Fruit fly (Drosophila melanogaster) whole organism: ENCODE measurements around the gene CG42704.

Experiments used
- CG8478 ChIP-seq: fragments of >200 bp; optimal IDR thresholded peaks from 2 replicates; lab custom pipeline; 2018; ENCODE audit warnings: inconsistent platforms
- Dll ChIP-seq: fragments of >200 bp; optimal IDR thresholded peaks from 2 replicates; lab custom pipeline; 2017
- EcR ChIP-seq, 2 experiments: fragments of >200 bp; optimal IDR thresholded peaks; 2 replicates each; lab custom pipeline; 2017; ENCODE audit warnings: missing biosample characterization in 2 of 2, missing genetic modification characterization in 2 of 2, missing genetic modification reagents in 2 of 2
- pan ChIP-seq: fragments of >200 bp; optimal IDR thresholded peaks from 2 replicates; lab custom pipeline; 2017
- psq ChIP-seq: fragments of >200 bp; optimal IDR thresholded peaks from 2 replicates; lab custom pipeline; 2017
- usp ChIP-seq: fragments of >200 bp; optimal IDR thresholded peaks from 2 replicates; lab custom pipeline; 2017; ENCODE audit warnings: missing biosample characterization, missing genetic modification characterization, mixed read lengths

CG42704 gene

DNA sequence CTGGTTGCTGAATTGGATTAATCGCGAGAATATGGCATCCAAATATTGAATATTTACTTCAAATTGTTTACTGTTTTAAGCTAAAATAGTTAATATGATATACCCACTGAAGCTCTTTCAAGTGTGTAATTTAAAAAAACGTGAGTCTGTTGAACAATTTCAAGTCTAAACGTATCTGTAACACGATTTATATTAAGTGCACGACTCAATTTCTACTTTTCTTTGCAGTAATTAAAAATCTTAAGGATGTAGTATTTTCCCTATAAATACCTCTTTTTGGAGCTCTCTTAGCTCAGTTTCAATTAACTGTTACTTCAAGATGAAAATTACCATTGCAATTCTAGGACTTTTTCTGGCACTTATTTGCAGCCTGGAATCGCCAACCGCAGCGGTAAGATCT lies at the start of gene CG42704:
Gene CG42704, plus strand, starts transcription at position 301 of the 400 bp plus-strand sequence.
- TF ChIP-seq CG8478 (no peak), Dll (lab: Kevin White, UChicago) (no peak), usp (no peak), EcR (GFP tag; optimal IDR thresholded peaks at IDR 0.05; lab: Kevin White, UChicago) (no peak), psq (lab: Kevin White, UChicago) (no peak), pan (lab: Kevin White, UChicago) (no peak)

dm6 chrX:7368361-7368760 lies 44.1 kb upstream of the CG42704 start:
- TF ChIP-seq CG8478 (no peak), psq (lab: Kevin White, UChicago) (no peak), pan (lab: Kevin White, UChicago) (no peak), usp (no peak), Dll (lab: Kevin White, UChicago) (no peak), EcR (GFP tag; optimal IDR thresholded peaks at IDR 0.05; lab: Kevin White, UChicago) (no peak)

DNA sequence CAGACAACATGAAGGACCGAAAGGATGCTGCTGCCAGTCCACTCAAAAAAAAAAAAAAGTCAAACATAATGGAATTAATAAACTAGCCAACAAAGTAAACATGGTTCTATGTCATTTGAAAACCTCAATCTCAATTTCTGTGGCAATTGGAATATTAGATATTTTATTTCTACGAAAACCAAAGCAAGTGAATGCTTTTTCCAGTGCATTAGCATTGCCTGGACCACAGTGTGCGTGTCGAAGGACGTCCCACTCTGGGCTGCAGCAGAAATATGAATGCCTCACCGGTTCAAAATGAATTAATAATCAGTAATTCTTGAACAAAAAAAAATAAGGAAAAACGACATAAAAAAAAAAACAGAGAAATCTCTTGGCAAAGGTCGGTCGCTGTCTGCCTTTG lies 40.0 kb upstream of the CG42704 start:
- TF ChIP-seq Dll (lab: Kevin White, UChicago) (no peak), usp (no peak), pan (lab: Kevin White, UChicago) (no peak), CG8478 (no peak), psq (lab: Kevin White, UChicago) (no peak), EcR (GFP tag; optimal IDR thresholded peaks at IDR 0.05; lab: Kevin White, UChicago) (no peak)

DNA sequence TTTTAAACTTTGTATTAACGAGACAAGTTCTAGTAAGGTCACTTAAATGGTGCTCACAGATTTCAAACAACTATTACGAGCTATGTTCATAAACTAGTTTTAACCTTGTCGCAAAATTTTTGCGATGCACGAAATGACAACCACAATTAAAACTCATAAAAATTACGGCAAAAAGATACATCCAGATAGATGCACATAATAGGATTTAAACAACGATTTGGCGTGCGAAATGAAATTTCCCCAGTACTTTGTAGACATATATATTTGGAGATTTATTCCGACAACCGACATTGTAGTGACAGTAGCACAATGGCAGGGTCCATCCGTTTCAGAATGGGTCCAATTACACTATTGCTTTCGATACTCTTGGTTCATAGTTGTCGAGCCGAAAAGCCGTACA lies 34.6 kb upstream of the CG42704 start, which contains the start of gene CheA7a:
Gene CheA7a, plus strand, starts transcription at position 301 of the 400 bp plus-strand sequence.
- TF ChIP-seq CG8478: no peak
- no peak for TF ChIP-seq EcR (GFP tag; optimal IDR thresholded peaks at IDR 0.05; lab: Kevin White, UChicago)
- no peak for TF ChIP-seq psq (lab: Kevin White, UChicago)
- no peak for TF ChIP-seq usp
- no peak for TF ChIP-seq Dll (lab: Kevin White, UChicago)
- TF ChIP-seq pan (lab: Kevin White, UChicago): no peak

- no peak for TF ChIP-seq CG8478
- TF ChIP-seq Dll (lab: Kevin White, UChicago): no peak
- no peak for TF ChIP-seq pan (lab: Kevin White, UChicago)
- no peak for TF ChIP-seq usp
- TF ChIP-seq EcR (GFP tag; optimal IDR thresholded peaks at IDR 0.05; lab: Kevin White, UChicago): no peak
- no peak for TF ChIP-seq psq (lab: Kevin White, UChicago)
Measured at dm6 chrX:7379569-7379968, 32.9 kb upstream of the CG42704 start.

dm6 chrX:7382890-7383289 lies 29.6 kb upstream of the CG42704 start, which contains the start of gene CG42781:
TSS of gene CG42781 (minus strand) at chrX:7382990.
- TF ChIP-seq pan (lab: Kevin White, UChicago) (no peak), CG8478 (no peak), Dll (lab: Kevin White, UChicago) (no peak), usp (no peak), psq (lab: Kevin White, UChicago) (no peak), EcR (GFP tag; optimal IDR thresholded peaks at IDR 0.05; lab: Kevin White, UChicago) (no peak)

DNA sequence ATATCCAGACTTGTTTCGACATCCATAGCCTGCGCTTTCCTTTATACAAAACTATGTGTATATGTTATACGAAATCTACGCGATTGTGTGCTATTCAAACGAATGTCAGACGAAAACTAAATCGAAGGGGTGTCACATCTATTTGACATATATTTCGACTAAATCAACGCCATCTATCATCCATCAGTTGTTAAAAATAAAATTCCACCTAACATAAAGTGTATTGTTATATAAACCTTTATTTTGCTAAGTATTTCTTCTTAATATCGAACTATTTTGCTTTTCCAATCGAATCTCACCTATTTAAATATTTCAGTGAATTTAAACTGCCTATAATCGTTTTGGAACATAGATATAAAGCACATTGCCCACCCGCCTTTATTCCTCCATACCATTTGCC lies 9.4 kb upstream of the CG42704 start, which contains the start of gene CG15035:
Gene CG15035, minus strand, starts transcription at position 101 of the 400 bp plus-strand sequence.
- TF ChIP-seq pan (lab: Kevin White, UChicago) (no peak), CG8478 (no peak), usp (no peak), psq (lab: Kevin White, UChicago) (no peak)

- TF ChIP-seq EcR (GFP tag; optimal IDR thresholded peaks at IDR 0.05; lab: Kevin White, UChicago): no peak
- no peak for TF ChIP-seq usp
- TF ChIP-seq psq (lab: Kevin White, UChicago): no peak
- TF ChIP-seq CG8478: no peak
- TF ChIP-seq Dll (lab: Kevin White, UChicago): no peak
- no peak for TF ChIP-seq pan (lab: Kevin White, UChicago)
Measured at dm6 chrX:7405697-7406096, 6.8 kb upstream of the CG42704 start, which contains the start of gene CG1677. TSS of gene CG1677 (minus strand) at chrX:7405797.

dm6 chrX:7406908-7407307 lies 5.6 kb upstream of the CG42704 start, which contains the start of gene CG32727:
TSS of gene CG32727 (plus strand) at chrX:7407208.
- TF ChIP-seq psq (lab: Kevin White, UChicago) (no peak), EcR (GFP tag; optimal IDR thresholded peaks at IDR 0.05; lab: Kevin White, UChicago) (no peak), Dll (lab: Kevin White, UChicago) (no peak), pan (lab: Kevin White, UChicago) (no peak), usp (no peak), CG8478 (no peak)

DNA sequence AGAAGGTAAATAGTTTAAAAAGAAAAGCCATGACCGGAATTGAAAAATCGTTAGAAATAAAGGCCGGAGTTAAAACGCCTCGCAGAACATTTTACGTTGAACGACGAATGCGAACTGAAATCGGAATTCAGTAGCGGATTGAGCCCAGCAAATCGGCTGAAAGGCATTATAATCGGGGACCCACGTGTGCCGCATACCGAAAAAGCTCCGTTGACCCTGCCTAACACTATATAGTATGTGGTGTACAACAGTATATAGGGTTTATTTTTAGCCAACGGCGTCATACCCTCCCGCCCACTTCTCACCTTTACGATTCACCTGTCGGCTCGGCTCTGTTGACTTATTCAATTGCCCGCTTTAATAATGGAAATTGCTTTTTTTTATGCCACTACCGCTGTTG lies 662 bp upstream of the CG42704 start, which contains the start of gene CG42246:
Gene CG42246, minus strand, starts transcription at position 101 of the 400 bp plus-strand sequence.
- TF ChIP-seq usp (no peak), pan (lab: Kevin White, UChicago) (no peak), Dll (lab: Kevin White, UChicago) (no peak), EcR (GFP tag; optimal IDR thresholded peaks at IDR 0.05; lab: Kevin White, UChicago) (no peak), psq (lab: Kevin White, UChicago) (no peak), CG8478 (no peak)

DNA sequence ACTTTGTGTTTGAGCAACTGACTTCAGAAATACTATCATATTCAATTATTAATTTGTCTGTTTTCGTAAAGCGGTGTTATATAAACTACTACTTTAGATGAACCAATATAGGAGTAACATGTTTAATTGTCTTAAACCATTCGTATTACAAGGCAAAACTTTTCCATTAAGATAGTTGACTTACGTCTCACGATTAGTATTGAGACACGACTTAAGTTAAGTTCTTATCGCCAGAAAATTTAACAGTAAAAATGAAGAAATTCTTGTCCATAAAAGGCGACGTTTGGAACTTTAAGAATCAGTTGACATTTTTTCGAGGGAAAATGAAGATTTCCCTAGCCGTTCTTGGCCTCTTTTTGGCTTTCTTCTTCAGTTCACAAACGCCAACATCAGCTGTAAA lies 1.1 kb downstream of the CG42704 start, which contains the start of gene CG42705:
Gene CG42705, plus strand, starts transcription at position 301 of the 400 bp plus-strand sequence.
- no peak for TF ChIP-seq EcR (GFP tag; optimal IDR thresholded peaks at IDR 0.05; lab: Kevin White, UChicago)
- TF ChIP-seq pan (lab: Kevin White, UChicago): no peak
- no peak for TF ChIP-seq psq (lab: Kevin White, UChicago)
- no peak for TF ChIP-seq Dll (lab: Kevin White, UChicago)
- TF ChIP-seq CG8478: no peak
- TF ChIP-seq usp: no peak

DNA sequence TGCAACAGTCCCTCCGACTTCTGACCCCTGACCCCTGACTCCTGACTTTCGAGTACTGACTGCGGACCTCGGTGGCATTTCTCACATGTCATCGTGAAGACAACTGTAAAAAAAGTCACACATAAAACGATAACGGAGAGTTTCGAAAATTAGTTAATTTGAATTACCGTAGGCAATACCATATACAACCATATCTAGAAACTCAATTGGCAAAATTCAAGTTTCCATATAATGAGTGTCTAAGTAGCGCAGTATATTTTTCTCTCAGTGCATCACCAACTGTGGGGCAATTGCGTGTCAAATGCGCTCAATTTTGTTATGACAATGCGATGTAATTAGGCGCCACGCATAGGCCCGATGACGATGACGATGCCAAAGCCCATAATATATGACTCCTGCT lies 2.6 kb downstream of the CG42704 start:
- TF ChIP-seq EcR (GFP tag; optimal IDR thresholded peaks at IDR 0.05; lab: Kevin White, UChicago): no peak
- TF ChIP-seq pan (lab: Kevin White, UChicago): no peak
- no peak for TF ChIP-seq psq (lab: Kevin White, UChicago)
- no peak for TF ChIP-seq usp
- TF ChIP-seq Dll (lab: Kevin White, UChicago): no peak
- TF ChIP-seq CG8478: no peak
